Fruit fly (Drosophila melanogaster) whole organism, wandering third instar larva: Measurements from ENCODE around the gene Arpc2.

ENCODE experiments used
- Abd-B ChIP-seq: fragments of >200 bp; optimal IDR thresholded peaks from 2 replicates; lab custom pipeline; 2017; ENCODE audit warnings: missing biosample characterization, missing genetic modification characterization
- CG32264 ChIP-seq: fragments of 200-800 bp; sonication (Bioruptor generic); optimal IDR thresholded peaks from 2 replicates; lab custom pipeline; 2016; ENCODE audit warnings: missing biosample characterization, missing genetic modification characterization
- CG9705 ChIP-seq: fragments of 200-800 bp; sonication (Bioruptor generic); optimal IDR thresholded peaks from 2 replicates; lab custom pipeline; 2018; ENCODE audit warnings: missing biosample characterization, mild to moderate bottlenecking, missing genetic modification characterization
- CrebA ChIP-seq: fragments of 200-800 bp; sonication (Bioruptor generic); optimal IDR thresholded peaks from 2 replicates; lab custom pipeline; 2016; ENCODE audit warnings: missing biosample characterization, mild to moderate bottlenecking, missing genetic modification characterization, borderline replicate concordance
- Dfd ChIP-seq: fragments of >200 bp; optimal IDR thresholded peaks from 2 replicates; lab custom pipeline; 2017; ENCODE audit warnings: missing biosample characterization, missing genetic modification characterization
- Dif ChIP-seq: fragments of 200-275, 200-300 bp; sonication (Bioruptor generic); optimal IDR thresholded peaks from 2 replicates; lab custom pipeline; 2018; ENCODE audit warnings: missing biosample characterization, missing genetic modification characterization; ENCODE audit not compliant: partially characterized antibody
- HLH106 ChIP-seq: fragments of 200-800 bp; optimal IDR thresholded peaks from 3 replicates; lab custom pipeline; 2019; ENCODE audit warnings: missing biosample characterization, mild to moderate bottlenecking, missing genetic modification characterization, moderate library complexity
- Hnf4 ChIP-seq: fragments of 200-800 bp; sonication (Bioruptor generic); optimal IDR thresholded peaks from 2 replicates; lab custom pipeline; 2016; ENCODE audit warnings: missing biosample characterization, mild to moderate bottlenecking, missing genetic modification characterization
- Hr78 ChIP-seq: fragments of >200 bp; optimal IDR thresholded peaks from 2 replicates; lab custom pipeline; 2017; ENCODE audit warnings: missing biosample characterization, missing genetic modification characterization
- Hr83 ChIP-seq: fragments of 200-300 bp; sonication (Bioruptor generic); optimal IDR thresholded peaks from 2 replicates; lab custom pipeline; 2016; ENCODE audit warnings: missing biosample characterization, mild to moderate bottlenecking, missing genetic modification characterization, moderate library complexity; ENCODE audit not compliant: poor library complexity, severe bottlenecking
- Jra ChIP-seq: sonication (Bioruptor generic); optimal IDR thresholded peaks from 2 replicates; lab custom pipeline; 2016; ENCODE audit warnings: missing biosample characterization, missing genetic modification characterization
- Mio ChIP-seq: sonication (Bioruptor generic); optimal IDR thresholded peaks from 2 replicates; lab custom pipeline; 2016; ENCODE audit warnings: missing biosample characterization, missing genetic modification characterization
- N ChIP-seq: fragments of >200 bp; optimal IDR thresholded peaks from 2 replicates; lab custom pipeline; 2018; ENCODE audit warnings: missing biosample characterization, missing external identifiers, missing genetic modification characterization
- OdsH ChIP-seq: fragments of 200-800 bp; sonication (Bioruptor generic); optimal IDR thresholded peaks from 2 replicates; lab custom pipeline; 2016; ENCODE audit warnings: missing biosample characterization, mild to moderate bottlenecking, missing genetic modification characterization
- Rel ChIP-seq, 2 experiments: fragments of 200-800 bp; sonication (Bioruptor generic) in 1 of 2; optimal IDR thresholded peaks; 2 replicates in 1 of 2; 3 replicates in 1 of 2; lab custom pipeline; 2016 to 2019; ENCODE audit warnings: mild to moderate bottlenecking in 2 of 2, missing biosample characterization in 2 of 2, missing genetic modification characterization in 2 of 2, moderate library complexity in 1 of 2
- Sp1 ChIP-seq: fragments of 200-800 bp; sonication (Bioruptor generic); optimal IDR thresholded peaks from 3 replicates; lab custom pipeline; 2019; ENCODE audit warnings: missing biosample characterization, mild to moderate bottlenecking, missing genetic modification characterization, moderate library complexity
- Vsx2 ChIP-seq: fragments of 200-300, 225-300 bp; sonication (Bioruptor generic); optimal IDR thresholded peaks from 2 replicates; lab custom pipeline; 2018; ENCODE audit warnings: missing biosample characterization, missing genetic modification characterization; ENCODE audit not compliant: partially characterized antibody
- br ChIP-seq: fragments of 200-800 bp; sonication (Bioruptor generic); optimal IDR thresholded peaks from 2 replicates; lab custom pipeline; 2016; ENCODE audit warnings: missing biosample characterization, missing genetic modification characterization
- brk ChIP-seq: fragments of 200-800 bp; sonication (Bioruptor generic); optimal IDR thresholded peaks from 2 replicates; lab custom pipeline; 2016; ENCODE audit warnings: missing biosample characterization, mild to moderate bottlenecking, missing genetic modification characterization
- dl ChIP-seq, 2 experiments: fragments of 175-275, 200-275 bp in 1 of 2; fragments of 200-275 bp in 1 of 2; sonication (Bioruptor generic); optimal IDR thresholded peaks; lab custom pipeline; 2018; ENCODE audit warnings: mild to moderate bottlenecking in 2 of 2, missing biosample characterization in 2 of 2, missing genetic modification characterization in 2 of 2, moderate library complexity in 2 of 2; ENCODE audit not compliant: partially characterized antibody in 2 of 2, insufficient read depth in 1 of 2
- dmrt93B ChIP-seq: fragments of 200-800 bp; sonication (Bioruptor generic); optimal IDR thresholded peaks from 2 replicates; lab custom pipeline; 2018; ENCODE audit warnings: missing biosample characterization, mild to moderate bottlenecking, missing genetic modification characterization
- dsf ChIP-seq: sonication (Bioruptor generic); optimal IDR thresholded peaks from 2 replicates; lab custom pipeline; 2016; ENCODE audit warnings: missing biosample characterization, missing genetic modification characterization, borderline replicate concordance
- ey ChIP-seq: fragments of 200-800 bp; sonication (Bioruptor generic); optimal IDR thresholded peaks from 2 replicates; lab custom pipeline; 2016; ENCODE audit warnings: missing biosample characterization, missing genetic modification characterization
- foxo ChIP-seq, 2 experiments: fragments of 200-800 bp; sonication (Bioruptor generic); optimal IDR thresholded peaks; 2 replicates in 1 of 2; 3 replicates in 1 of 2; lab custom pipeline; 2016 to 2017; ENCODE audit warnings: missing biosample characterization in 2 of 2, missing genetic modification characterization in 2 of 2
- fru ChIP-seq: fragments of 200-800 bp; sonication (Bioruptor generic); optimal IDR thresholded peaks from 3 replicates; lab custom pipeline; 2016; ENCODE audit warnings: missing biosample characterization, mild to moderate bottlenecking, missing genetic modification characterization
- h ChIP-seq: fragments of 200-800 bp; sonication (Bioruptor generic); optimal IDR thresholded peaks from 3 replicates; lab custom pipeline; 2016; ENCODE audit warnings: missing biosample characterization, mild to moderate bottlenecking, missing genetic modification characterization
- jim ChIP-seq: fragments of 175-275, 200-325 bp; sonication (Bioruptor generic); optimal IDR thresholded peaks from 2 replicates; lab custom pipeline; 2016; ENCODE audit warnings: missing biosample characterization, mild to moderate bottlenecking, missing genetic modification characterization
- lola ChIP-seq: fragments of >200 bp; optimal IDR thresholded peaks from 2 replicates; lab custom pipeline; 2017; ENCODE audit warnings: missing biosample characterization, missing genetic modification characterization
- pan ChIP-seq: fragments of >200 bp; optimal IDR thresholded peaks from 2 replicates; lab custom pipeline; 2017
- psq ChIP-seq: fragments of 200-800 bp; sonication (Bioruptor generic); optimal IDR thresholded peaks from 3 replicates; lab custom pipeline; 2017; ENCODE audit warnings: missing biosample characterization, mild to moderate bottlenecking, missing genetic modification characterization, moderate library complexity
- rgr ChIP-seq: fragments of 200-800 bp; sonication (Bioruptor generic); optimal IDR thresholded peaks from 3 replicates; lab custom pipeline; 2016; ENCODE audit warnings: missing biosample characterization, mild to moderate bottlenecking, missing genetic modification characterization
- sage ChIP-seq: fragments of 200-800 bp; sonication (Bioruptor generic); optimal IDR thresholded peaks from 2 replicates; lab custom pipeline; 2016; ENCODE audit warnings: missing biosample characterization, mild to moderate bottlenecking, missing genetic modification characterization
- tai ChIP-seq: sonication (Bioruptor generic); optimal IDR thresholded peaks from 2 replicates; lab custom pipeline; 2016; ENCODE audit warnings: missing biosample characterization, missing genetic modification characterization
- usp ChIP-seq: fragments of >200 bp; optimal IDR thresholded peaks from 2 replicates; lab custom pipeline; 2017; ENCODE audit warnings: missing biosample characterization, missing genetic modification characterization

The Arpc2 gene

dm6 chr2L:20371451-20371850 lies 45.4 kb upstream of the Arpc2 start:
- no peak for TF ChIP-seq ey (GFP tag; lab: Kevin White, UChicago)

DNA sequence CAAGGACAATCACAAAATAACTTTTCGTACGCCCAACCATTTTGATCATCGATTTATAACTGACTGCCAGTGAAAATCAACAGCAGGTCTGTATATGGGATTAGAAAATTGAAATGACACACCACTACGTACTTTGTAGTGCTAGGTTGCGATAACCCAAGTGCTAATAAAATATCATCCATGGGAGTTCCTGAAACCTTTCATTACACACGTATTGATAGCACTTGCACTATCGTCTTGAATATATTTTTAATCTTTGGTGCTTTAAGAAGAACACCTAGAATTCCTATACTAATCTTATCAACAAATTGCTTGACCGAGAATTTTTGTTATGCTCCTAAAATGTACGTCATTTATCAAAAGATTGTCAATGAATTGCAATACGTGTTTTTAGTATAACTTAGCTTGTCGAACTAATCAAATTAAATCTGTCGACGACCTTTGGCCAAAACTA lies 42.8 kb upstream of the Arpc2 start, which contains the start of gene Ugt37A1:
Gene Ugt37A1, minus strand, starts transcription at position 51 of the 454 bp plus-strand sequence.
- no peak for TF ChIP-seq CG9705
- TF ChIP-seq dmrt93B (GFP tag; lab: Kevin White, UChicago): no peak
- TF ChIP-seq dl (GFP tag; optimal IDR thresholded peaks at IDR 0.05; lab: Kevin White, UChicago; ENCODE audit: insufficient read depth in 1 of 2, partially characterized antibody in 2 of 2): no peak
- no peak for TF ChIP-seq N (GFP tag; lab: Kevin White, UChicago)
- no peak for TF ChIP-seq jim (GFP tag; lab: Kevin White, UChicago)
- TF ChIP-seq Vsx2: no peak
- TF ChIP-seq Dfd (GFP tag; lab: Kevin White, UChicago): no peak
- TF ChIP-seq fru: no peak
- TF ChIP-seq h: no peak
- no peak for TF ChIP-seq CrebA (GFP tag; lab: Kevin White, UChicago)
- no peak for TF ChIP-seq Mio (GFP tag; lab: Kevin White, UChicago)
- no peak for TF ChIP-seq brk (GFP tag; lab: Kevin White, UChicago)
- TF ChIP-seq br (GFP tag; lab: Kevin White, UChicago): no peak
- no peak for TF ChIP-seq lola
- no peak for TF ChIP-seq foxo (GFP tag; optimal IDR thresholded peaks at IDR 0.05; lab: Kevin White, UChicago)
- no peak for TF ChIP-seq Abd-B (GFP tag; lab: Kevin White, UChicago)
- TF ChIP-seq dsf (GFP tag; lab: Kevin White, UChicago): no peak
- TF ChIP-seq tai: no peak
- no peak for TF ChIP-seq Jra
- TF ChIP-seq Dif (GFP tag; lab: Kevin White, UChicago): no peak

DNA sequence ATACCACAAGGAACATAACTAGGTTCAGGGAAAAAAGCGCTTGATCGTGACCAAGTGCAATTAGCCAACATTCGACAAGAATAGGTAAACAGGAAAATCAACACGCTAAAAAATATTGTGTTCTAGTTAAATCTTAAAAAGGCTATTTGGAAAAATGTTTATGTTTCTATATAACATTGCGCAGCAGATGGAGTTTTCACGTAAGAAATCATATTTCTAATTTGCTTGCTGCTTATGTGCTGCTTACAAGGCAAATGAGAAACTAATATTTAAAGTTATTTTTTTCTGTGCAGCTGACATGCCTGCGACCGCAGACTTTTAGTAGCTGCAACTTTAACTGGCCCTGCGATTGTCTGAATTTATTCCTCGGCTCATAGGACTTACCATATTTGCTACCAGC lies 35.5 kb upstream of the Arpc2 start:
- TF ChIP-seq OdsH (no peak), Dif (GFP tag; lab: Kevin White, UChicago) (no peak), Rel (GFP tag; optimal IDR thresholded peaks at IDR 0.05; lab: Kevin White, UChicago) (no peak), Rel (tag; optimal IDR thresholded peaks at IDR 0.05; lab: Kevin White, UChicago) (no peak), N (GFP tag; lab: Kevin White, UChicago) (no peak), CG9705 (no peak), ey (GFP tag; lab: Kevin White, UChicago) (no peak), dl (GFP tag; optimal IDR thresholded peaks at IDR 0.05; lab: Kevin White, UChicago; ENCODE audit: insufficient read depth in 1 of 2, partially characterized antibody in 2 of 2) (no peak), sage (GFP tag; lab: Kevin White, UChicago) (no peak), Hnf4 (GFP tag; lab: Kevin White, UChicago) (no peak)

- TF ChIP-seq pan (lab: Kevin White, UChicago): no peak
- no peak for TF ChIP-seq psq
- TF ChIP-seq lola: no peak
- TF ChIP-seq h: no peak
- TF ChIP-seq CrebA (GFP tag; lab: Kevin White, UChicago): no peak
- no peak for TF ChIP-seq dsf (GFP tag; lab: Kevin White, UChicago)
- no peak for TF ChIP-seq Mio (GFP tag; lab: Kevin White, UChicago)
- TF ChIP-seq ey (GFP tag; lab: Kevin White, UChicago): no peak
- no peak for TF ChIP-seq Hr78 (GFP tag; lab: Kevin White, UChicago)
- no peak for TF ChIP-seq jim (GFP tag; lab: Kevin White, UChicago)
- TF ChIP-seq CG32264 (GFP tag; lab: Kevin White, UChicago): no peak
- TF ChIP-seq br (GFP tag; lab: Kevin White, UChicago): no peak
- no peak for TF ChIP-seq N (GFP tag; lab: Kevin White, UChicago)
- no peak for TF ChIP-seq Sp1 (GFP tag; lab: Kevin White, UChicago)
These were observed 34.6 kb upstream of the Arpc2 start, which contains the start of gene CG16798 for dm6 chr2L:20382141-20382815. Gene CG16798, minus strand, starts transcription at chr2L:20382356.

DNA sequence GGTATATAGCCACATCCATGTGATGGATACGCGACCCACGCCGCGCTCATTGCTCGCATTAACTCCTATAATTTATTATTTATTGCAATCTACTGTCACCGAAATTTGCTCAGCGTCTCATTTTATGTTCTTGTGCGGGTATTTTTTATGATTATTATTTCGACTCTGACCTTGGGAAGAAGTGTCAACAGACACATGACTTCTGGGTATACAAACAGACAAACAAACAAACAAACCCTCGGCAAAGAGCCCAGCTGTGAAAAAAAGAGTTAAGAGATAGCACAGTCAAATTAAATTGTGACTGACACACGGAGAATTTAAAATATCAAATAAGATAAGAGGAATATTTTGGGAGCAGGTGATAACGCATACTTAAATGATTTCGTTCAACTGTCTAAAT lies 26.9 kb upstream of the Arpc2 start:
- TF ChIP-seq Hnf4 (GFP tag; lab: Kevin White, UChicago): peak; percentile 7
- peak; percentile 21 for TF ChIP-seq Hr83 (GFP tag; lab: Kevin White, UChicago)
- no peak for TF ChIP-seq usp (GFP tag; lab: Kevin White, UChicago)
- TF ChIP-seq HLH106 (tag; lab: Kevin White, UChicago): peak; percentile 1
- TF ChIP-seq foxo (GFP tag; optimal IDR thresholded peaks at IDR 0.05; lab: Kevin White, UChicago): peak in 1 of 2 experiments; percentile 21
- TF ChIP-seq rgr (GFP tag; lab: Kevin White, UChicago): peak; percentile 46
- no peak for TF ChIP-seq CG32264 (GFP tag; lab: Kevin White, UChicago)
- peak; percentile 18 for TF ChIP-seq h
- peak; percentile 13 for TF ChIP-seq OdsH
